Fruit fly (Drosophila melanogaster): ENCODE data around the gene CG34112.
A peak's percentile ranks its signal among the peaks of the same experiment; 100 is the strongest.

CG34112 gene

dm6 chr3R:4378363-4379354 lies 15.4 kb downstream of the CG34112 start, which contains the start of gene Sfxn1-3 (continued):
- TF ChIP-seq CG10321 (GFP tag; IDR thresholded peaks at IDR 0.05) (no peak), Doc3 (GFP tag; IDR thresholded peaks at IDR 0.05; ENCODE audit: partially characterized antibody) (peak; percentile 20; the same call in 1 of the 3 replicates), CG31441 (GFP tag; IDR thresholded peaks at IDR 0.05) (peak; percentile 60; the same call in 1 of the 2 replicates), BEAF-32 (GFP tag; optimal IDR thresholded peaks at IDR 0.05) (peak; percentile 40), so (GFP tag; IDR thresholded peaks at IDR 0.05) (peak; percentile 58; the same call in 2 of the 3 replicates), CG11398 (GFP tag; optimal IDR thresholded peaks at IDR 0.05) (peak; percentile 26), Hsf (GFP tag; optimal IDR thresholded peaks at IDR 0.05) (peak; percentile 34), Dek (tag; optimal IDR thresholded peaks at IDR 0.05) (peak; percentile 5), Lpt (GFP tag; optimal IDR thresholded peaks at IDR 0.05) (no peak), klu (GFP tag; IDR thresholded peaks at IDR 0.05) (no peak), Dad (GFP tag; optimal IDR thresholded peaks at IDR 0.05) (peak; percentile 10), nau (GFP tag; optimal IDR thresholded peaks at IDR 0.05) (peak; percentile 68), CG12071 (GFP tag; optimal IDR thresholded peaks at IDR 0.05) (peak; percentile 57), CG11723 (GFP tag; optimal IDR thresholded peaks at IDR 0.05) (peak; percentile 12), Atf-2 (GFP tag; optimal IDR thresholded peaks at IDR 0.05) (peak; percentile 26), Taf1 (GFP tag; IDR thresholded peaks at IDR 0.05) (no peak), HHEX (GFP tag; optimal IDR thresholded peaks at IDR 0.05) (peak; percentile 27), CG15073 (GFP tag; optimal IDR thresholded peaks at IDR 0.05) (no peak), unc-4 (GFP tag; IDR thresholded peaks at IDR 0.05; ENCODE audit: partially characterized antibody) (no peak), sens-2 (GFP tag; IDR thresholded peaks at IDR 0.05) (no peak; the same call in 1 of the 2 replicates), odd (GFP tag; optimal IDR thresholded peaks at IDR 0.05) (peak; percentile 62), GATAe (GFP tag; conservative IDR thresholded peaks at IDR 0.05) (no peak), vnd (GFP tag; IDR thresholded peaks at IDR 0.05; ENCODE audit: partially characterized antibody) (no peak), toy (GFP tag; IDR thresholded peaks at IDR 0.05) (no peak), Blimp-1 (GFP tag; optimal IDR thresholded peaks at IDR 0.05) (no peak), CG18476 (GFP tag; optimal IDR thresholded peaks at IDR 0.05) (no peak), amos (GFP tag; IDR thresholded peaks at IDR 0.05; ENCODE audit: partially characterized antibody) (peak; percentile 47; the same call in 1 of the 2 replicates), Hmr (GFP tag; optimal IDR thresholded peaks at IDR 0.05) (peak; percentile 78), bsh (GFP tag; optimal IDR thresholded peaks at IDR 0.05) (peak; percentile 26 to 42), Adf1 (GFP tag; IDR thresholded peaks at IDR 0.05) (peak; percentile 61; the same call in 1 of the 2 replicates), zfh2 (GFP tag; optimal IDR thresholded peaks at IDR 0.05) (no peak), NFAT (GFP tag; IDR thresholded peaks at IDR 0.05) (peak; percentile 70), Sry-δ (GFP tag; optimal IDR thresholded peaks at IDR 0.05) (peak; percentile 78), CG8359 (GFP tag; optimal IDR thresholded peaks at IDR 0.05; ENCODE audit: borderline replicate concordance) (no peak), CG3281 (GFP tag; optimal IDR thresholded peaks at IDR 0.05) (peak; percentile 35), sens (GFP tag) (peak; percentile 80), TFAM (GFP tag; optimal IDR thresholded peaks at IDR 0.05) (no peak), Fer1 (GFP tag; optimal IDR thresholded peaks at IDR 0.05) (peak; percentile 80), Bdp1 (GFP tag; optimal IDR thresholded peaks at IDR 0.05) (peak; percentile 31), wdn (GFP tag; IDR thresholded peaks at IDR 0.05) (no peak), Usf (GFP tag; optimal IDR thresholded peaks at IDR 0.05) (no peak), CG8388 (GFP tag; optimal IDR thresholded peaks at IDR 0.05) (no peak), sd (tag; optimal IDR thresholded peaks at IDR 0.05) (peak; percentile 95), CG1529 (GFP tag; optimal IDR thresholded peaks at IDR 0.05) (peak; percentile 31), hth (optimal IDR thresholded peaks at IDR 0.05) (no peak), Spps (tag; optimal IDR thresholded peaks at IDR 0.05) (no peak), CG8924 (tag; optimal IDR thresholded peaks at IDR 0.05) (peak; percentile 24), Asciz (GFP tag; optimal IDR thresholded peaks at IDR 0.05) (peak; percentile 58)
